Fruit fly (Drosophila melanogaster) whole organism, embryonic: Measurements from ENCODE around the gene Rbcn-3B.
A peak's percentile ranks its signal among the peaks of the same experiment; 100 is the strongest.

Experiments
- Abd-B ChIP-seq: fragments of 200-800 bp; sonication (Bioruptor generic); optimal IDR thresholded peaks from 2 replicates; lab custom pipeline; 2018; ENCODE audit warnings: missing biosample characterization, mild to moderate bottlenecking, missing genetic modification characterization, moderate library complexity
- CG10654 ChIP-seq: fragments of 200-800 bp; sonication (Bioruptor generic); optimal IDR thresholded peaks from 2 replicates; lab custom pipeline; 2016; ENCODE audit warnings: missing biosample characterization, missing genetic modification characterization
- CG12219 ChIP-seq: fragments of 200-800 bp; sonication (Bioruptor generic); optimal IDR thresholded peaks from 3 replicates; lab custom pipeline; 2018; ENCODE audit warnings: missing biosample characterization, mild to moderate bottlenecking, missing genetic modification characterization
- CG12769 ChIP-seq: fragments of 200-800 bp; sonication (Bioruptor generic); optimal IDR thresholded peaks from 2 replicates; lab custom pipeline; 2019; ENCODE audit warnings: missing biosample characterization, mild to moderate bottlenecking, missing genetic modification characterization, moderate library complexity
- CG14441 ChIP-seq: fragments of 200-800 bp; sonication (Bioruptor generic); IDR thresholded peaks from 2 replicates; pipeline ENCODE4 v1.3.6; 2022; ENCODE audit warnings: missing biosample characterization, missing genetic modification characterization
- CG14965 ChIP-seq: fragments of 200-800 bp; sonication (Bioruptor generic); optimal IDR thresholded peaks from 2 replicates; lab custom pipeline; 2016; ENCODE audit warnings: missing biosample characterization, missing genetic modification characterization, borderline replicate concordance
- CG1792 ChIP-seq: fragments of 200-800 bp; sonication (Bioruptor generic); optimal IDR thresholded peaks from 2 replicates; lab custom pipeline; 2016; ENCODE audit warnings: missing biosample characterization, missing genetic modification characterization
- CG18599 ChIP-seq: fragments of 200-800 bp; sonication (Bioruptor generic); optimal IDR thresholded peaks from 3 replicates; lab custom pipeline; 2017; ENCODE audit warnings: missing biosample characterization, missing genetic modification characterization, mild to moderate bottlenecking, moderate library complexity, missing genetic modification reagents
- CG2120 ChIP-seq: fragments of 200-800 bp; sonication (Bioruptor generic); optimal IDR thresholded peaks from 3 replicates; lab custom pipeline; 2016; ENCODE audit warnings: missing biosample characterization, missing genetic modification characterization
- CG2875 ChIP-seq: fragments of 200-800 bp; sonication (Bioruptor generic); optimal IDR thresholded peaks from 2 replicates; lab custom pipeline; 2017; ENCODE audit warnings: missing biosample characterization, mild to moderate bottlenecking, missing genetic modification characterization, missing genetic modification reagents
- CG3163 ChIP-seq: fragments of 200-800 bp; sonication (Bioruptor generic); optimal IDR thresholded peaks from 3 replicates; lab custom pipeline; 2016; ENCODE audit warnings: missing biosample characterization, missing genetic modification characterization
- CG32532 ChIP-seq: fragments of 200-800 bp; sonication (Bioruptor generic); IDR thresholded peaks from 2 replicates; pipeline ENCODE4 v1.3.6; 2022; ENCODE audit warnings: missing biosample characterization, missing genetic modification characterization
- CG3281 ChIP-seq: fragments of 200-800 bp; sonication (Bioruptor generic); optimal IDR thresholded peaks from 3 replicates; lab custom pipeline; 2017; ENCODE audit warnings: missing biosample characterization, mild to moderate bottlenecking, missing genetic modification characterization
- CG33213 ChIP-seq: fragments of 200-800 bp; sonication (Bioruptor generic); optimal IDR thresholded peaks from 3 replicates; lab custom pipeline; 2016; ENCODE audit warnings: missing biosample characterization, missing genetic modification characterization
- CG3407 ChIP-seq: fragments of 200-800 bp; sonication (Bioruptor generic); optimal IDR thresholded peaks from 2 replicates; lab custom pipeline; 2018; ENCODE audit warnings: missing biosample characterization, mild to moderate bottlenecking, missing genetic modification characterization
- CG4707 ChIP-seq: fragments of 200-800 bp; sonication (Bioruptor generic); optimal IDR thresholded peaks from 2 replicates; lab custom pipeline; 2018; ENCODE audit warnings: missing biosample characterization, mild to moderate bottlenecking, missing genetic modification characterization, moderate library complexity
- CG5953 ChIP-seq: fragments of 200-800 bp; sonication (Bioruptor generic); IDR thresholded peaks from 2 replicates; pipeline ENCODE4 v1.3.6; 2022; ENCODE audit warnings: missing biosample characterization, missing genetic modification characterization
- CG7271 ChIP-seq: fragments of 200-800 bp; sonication (Bioruptor generic); optimal IDR thresholded peaks from 2 replicates; lab custom pipeline; 2018; ENCODE audit warnings: missing biosample characterization, mild to moderate bottlenecking, missing genetic modification characterization, moderate library complexity
- CG9437 ChIP-seq: fragments of 200-800 bp; sonication (Bioruptor generic); optimal IDR thresholded peaks from 2 replicates; lab custom pipeline; 2018; ENCODE audit warnings: missing biosample characterization, mild to moderate bottlenecking, missing genetic modification characterization
- Dbx ChIP-seq: fragments of 200-800 bp; sonication (Bioruptor generic); IDR thresholded peaks from 3 replicates; pipeline ENCODE4 v1.3.6; 2022; ENCODE audit warnings: missing biosample characterization, missing genetic modification characterization
- Deaf1 ChIP-seq: fragments of 200-800 bp; optimal IDR thresholded peaks from 3 replicates; lab custom pipeline; 2019; ENCODE audit warnings: missing biosample characterization, mild to moderate bottlenecking, missing genetic modification characterization, moderate library complexity
- Dll ChIP-seq: fragments of 200-800 bp; sonication (Bioruptor generic); IDR thresholded peaks from 4 replicates; pipeline ENCODE4 v1.3.6; 2022; ENCODE audit warnings: missing biosample characterization, missing genetic modification characterization; ENCODE audit not compliant: partially characterized antibody
- Elba2 ChIP-seq: fragments of 200-800 bp; sonication (Bioruptor generic); optimal IDR thresholded peaks from 3 replicates; lab custom pipeline; 2016; ENCODE audit warnings: missing biosample characterization, missing genetic modification characterization
- Ets97D ChIP-seq: fragments of 200-800 bp; sonication (Bioruptor generic); optimal IDR thresholded peaks from 3 replicates; lab custom pipeline; 2016; ENCODE audit warnings: missing biosample characterization, missing genetic modification characterization
- GATAe ChIP-seq: fragments of 200-800 bp; sonication (Bioruptor generic); conservative IDR thresholded peaks from 2 replicates; pipeline ENCODE4 v1.3.6; 2022; ENCODE audit warnings: missing biosample characterization, missing genetic modification characterization
- Hey ChIP-seq: fragments of 200-800 bp; sonication (Bioruptor generic); optimal IDR thresholded peaks from 3 replicates; lab custom pipeline; 2018; ENCODE audit warnings: missing biosample characterization, mild to moderate bottlenecking, missing genetic modification characterization
- Hr51 ChIP-seq, 2 experiments: fragments of 200-800 bp; sonication (Bioruptor generic); optimal IDR thresholded peaks; 2 replicates in 1 of 2; 3 replicates in 1 of 2; lab custom pipeline; 2016 to 2018; ENCODE audit warnings: missing biosample characterization in 2 of 2, missing genetic modification characterization in 2 of 2, mild to moderate bottlenecking in 1 of 2, moderate library complexity in 1 of 2
- Hr78 ChIP-seq, 2 experiments: fragments of 200-800 bp in 1 of 2; fragments of >200 bp in 1 of 2; sonication (Bioruptor generic) in 1 of 2; optimal IDR thresholded peaks; 2 replicates each; lab custom pipeline; 2017 to 2019; ENCODE audit warnings: missing biosample characterization in 2 of 2, missing genetic modification characterization in 2 of 2, mild to moderate bottlenecking in 1 of 2, moderate library complexity in 1 of 2
- Hsf ChIP-seq: fragments of 200-800 bp; sonication (Bioruptor generic); optimal IDR thresholded peaks from 3 replicates; lab custom pipeline; 2016; ENCODE audit warnings: missing biosample characterization, missing genetic modification characterization
- MESR4 ChIP-seq: fragments of 200-800 bp; sonication (Bioruptor generic); optimal IDR thresholded peaks from 2 replicates; lab custom pipeline; 2018; ENCODE audit warnings: missing biosample characterization, mild to moderate bottlenecking, missing genetic modification characterization, moderate library complexity
- Nf-YC ChIP-seq: fragments of 200-800 bp; optimal IDR thresholded peaks from 3 replicates; lab custom pipeline; 2019; ENCODE audit warnings: missing biosample characterization, mild to moderate bottlenecking, missing genetic modification characterization, moderate library complexity
- Optix ChIP-seq: fragments of 200-800 bp; sonication (Bioruptor generic); IDR thresholded peaks from 3 replicates; pipeline ENCODE4 v1.3.6; 2022; ENCODE audit warnings: missing biosample characterization, missing genetic modification characterization
- Ptx1 ChIP-seq: fragments of 200-800 bp; sonication (Bioruptor generic); IDR thresholded peaks from 2 replicates; pipeline ENCODE4 v1.3.6; 2022; ENCODE audit warnings: missing biosample characterization, missing genetic modification characterization
- Vsx1 ChIP-seq: fragments of 200-800 bp; sonication (Bioruptor generic); optimal IDR thresholded peaks from 2 replicates; lab custom pipeline; 2017; ENCODE audit warnings: missing biosample characterization, mild to moderate bottlenecking, missing genetic modification characterization, missing genetic modification reagents
- abd-A ChIP-seq: fragments of 200-800 bp; sonication (Bioruptor generic); optimal IDR thresholded peaks from 3 replicates; lab custom pipeline; 2019; ENCODE audit warnings: missing biosample characterization, mild to moderate bottlenecking, missing genetic modification characterization, moderate library complexity
- ash1 ChIP-seq: fragments of 200-800 bp; sonication (Bioruptor generic); optimal IDR thresholded peaks from 2 replicates; lab custom pipeline; 2018; ENCODE audit warnings: missing biosample characterization, mild to moderate bottlenecking, missing genetic modification characterization
- btn ChIP-seq: fragments of 200-800 bp; sonication (Bioruptor generic); optimal IDR thresholded peaks from 2 replicates; lab custom pipeline; 2016; ENCODE audit warnings: missing biosample characterization, missing genetic modification characterization
- chm ChIP-seq: fragments of 200-800 bp; sonication (Bioruptor generic); IDR thresholded peaks from 2 replicates; pipeline ENCODE4 v1.3.6; 2022; ENCODE audit warnings: missing biosample characterization, missing genetic modification characterization
- chn ChIP-seq: fragments of 200-800 bp; sonication (Bioruptor generic); optimal IDR thresholded peaks from 2 replicates; lab custom pipeline; 2016; ENCODE audit warnings: missing biosample characterization, missing genetic modification characterization
- ci ChIP-seq: fragments of 200-800 bp; sonication (Bioruptor generic); IDR thresholded peaks from 3 replicates; pipeline ENCODE4 v1.3.6; 2022; ENCODE audit warnings: missing biosample characterization, missing genetic modification characterization
- dan ChIP-seq: fragments of 200-800 bp; sonication (Bioruptor generic); IDR thresholded peaks from 2 replicates; pipeline ENCODE4 v1.3.6; 2022; ENCODE audit warnings: missing biosample characterization, missing genetic modification characterization
- gem ChIP-seq: fragments of 200-800 bp; sonication (Bioruptor generic); optimal IDR thresholded peaks from 2 replicates; lab custom pipeline; 2019; ENCODE audit warnings: missing biosample characterization, mild to moderate bottlenecking, missing genetic modification characterization, moderate library complexity
- jing ChIP-seq: fragments of 200-800 bp; sonication (Bioruptor generic); optimal IDR thresholded peaks from 2 replicates; lab custom pipeline; 2018; ENCODE audit warnings: missing biosample characterization, mild to moderate bottlenecking, missing genetic modification characterization
- jumu ChIP-seq: fragments of 200-800 bp; sonication (Bioruptor generic); optimal IDR thresholded peaks from 3 replicates; lab custom pipeline; 2016; ENCODE audit warnings: missing biosample characterization, missing genetic modification characterization
- salm ChIP-seq: fragments of 200-800 bp; sonication (Bioruptor generic); optimal IDR thresholded peaks from 2 replicates; lab custom pipeline; 2018; ENCODE audit warnings: missing biosample characterization, mild to moderate bottlenecking, missing genetic modification characterization
- sd ChIP-seq: fragments of 200-800 bp; sonication (Bioruptor generic); optimal IDR thresholded peaks from 3 replicates; lab custom pipeline; 2018; ENCODE audit warnings: missing biosample characterization, mild to moderate bottlenecking, missing genetic modification characterization, moderate library complexity
- slp2 ChIP-seq: fragments of 200-800 bp; sonication (Bioruptor generic); optimal IDR thresholded peaks from 2 replicates; lab custom pipeline; 2016; ENCODE audit warnings: missing biosample characterization, missing genetic modification characterization
- sob ChIP-seq: fragments of 200-800 bp; sonication (Bioruptor generic); IDR thresholded peaks from 2 replicates; pipeline ENCODE4 v1.3.6; 2022; ENCODE audit warnings: missing biosample characterization, missing genetic modification characterization
- usp ChIP-seq: fragments of >200 bp; optimal IDR thresholded peaks from 2 replicates; lab custom pipeline; 2017; ENCODE audit warnings: missing biosample characterization, missing genetic modification characterization
- yki ChIP-seq: fragments of >200 bp; optimal IDR thresholded peaks from 3 replicates; lab custom pipeline; 2018
- z ChIP-seq: fragments of 200-800 bp; sonication (Bioruptor generic); IDR thresholded peaks from 3 replicates; pipeline ENCODE4 v1.3.6; 2022; ENCODE audit warnings: missing biosample characterization, missing genetic modification characterization

The Rbcn-3B gene

DNA sequence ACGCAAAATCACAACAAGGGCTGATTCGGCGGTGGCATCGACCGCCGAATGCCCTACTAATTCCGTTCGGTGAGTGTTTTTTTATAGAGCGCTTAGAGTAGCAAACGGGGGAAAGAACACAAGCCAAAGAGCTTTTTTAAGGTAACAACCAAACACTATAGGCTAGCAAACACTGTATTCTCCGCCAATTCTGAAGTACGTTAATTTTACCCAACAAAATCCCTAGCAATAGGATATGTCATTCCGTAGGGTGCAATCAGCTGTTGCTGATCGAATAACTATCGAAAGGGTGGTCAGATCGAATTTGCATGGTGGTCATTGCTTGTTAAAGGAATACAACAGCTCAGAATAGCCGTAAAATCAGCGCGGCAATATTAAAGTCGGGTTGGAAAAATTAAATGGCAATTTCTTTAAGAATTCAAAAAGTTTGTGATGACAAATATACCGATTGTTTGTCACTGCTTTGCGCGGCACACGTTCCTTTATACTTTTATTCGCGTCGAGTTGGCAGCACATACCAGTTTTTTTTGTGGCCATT is 924 bp upstream of the Rbcn-3B start, which contains the start of gene mip130 (continued):
- TF ChIP-seq CG14441, result peak; percentile 49; the same call in 1 of the 2 replicates
- TF ChIP-seq CG2875 (GFP tag; lab: Kevin White, UChicago), result no peak
- peak; percentile 21 for TF ChIP-seq Abd-B (GFP tag; lab: Kevin White, UChicago)
- TF ChIP-seq CG3407 (GFP tag; lab: Kevin White, UChicago), result no peak
- TF ChIP-seq chn (GFP tag; lab: Kevin White, UChicago), result peak; percentile 21
- peak; percentile 40 for TF ChIP-seq sd (tag; lab: Kevin White, UChicago)
- TF ChIP-seq Hr78 (GFP tag; optimal IDR thresholded peaks at IDR 0.05; lab: Kevin White, UChicago), result no peak
- peak; percentile 9 for TF ChIP-seq Hsf
- TF ChIP-seq yki (lab: Kevin White, UChicago), result no peak
- TF ChIP-seq Hey (tag; lab: Kevin White, UChicago), result no peak
- TF ChIP-seq GATAe, result no peak
- peak; percentile 33; the same call in 1 of the 2 replicates for TF ChIP-seq CG32532 (GFP tag; lab: Robert Waterston, UW)
- TF ChIP-seq chm (GFP tag; lab: Robert Waterston, UW), result no peak
- no peak for TF ChIP-seq ci (GFP tag; lab: Robert Waterston, UW)
- TF ChIP-seq CG12769, result no peak
- peak; percentile 41 for TF ChIP-seq CG3281 (GFP tag; lab: Kevin White, UChicago)
- peak; percentile 82; the same call in 3 of the 4 replicates for TF ChIP-seq Dll (GFP tag; lab: Robert Waterston, UW)
- TF ChIP-seq Optix (GFP tag; lab: Robert Waterston, UW), result peak; percentile 17; the same call in 1 of the 3 replicates
- peak; percentile 61 for TF ChIP-seq jumu (GFP tag; lab: Kevin White, UChicago)
- no peak for TF ChIP-seq CG7271 (tag; lab: Kevin White, UChicago)
- no peak for TF ChIP-seq Vsx1 (GFP tag; lab: Kevin White, UChicago)
- no peak for TF ChIP-seq Elba2 (GFP tag; lab: Kevin White, UChicago)
- TF ChIP-seq MESR4, result no peak
- TF ChIP-seq Deaf1, result peak; percentile 15
- TF ChIP-seq dan (GFP tag; lab: Robert Waterston, UW), result no peak
- peak; percentile 54 for TF ChIP-seq Ptx1 (GFP tag; lab: Robert Waterston, UW)
- TF ChIP-seq z (GFP tag; lab: Robert Waterston, UW), result no peak
- peak; percentile 54 for TF ChIP-seq CG18599 (GFP tag; lab: Kevin White, UChicago)
- TF ChIP-seq CG14965 (GFP tag; lab: Kevin White, UChicago), result no peak
- peak; percentile 41 for TF ChIP-seq CG12219 (GFP tag; lab: Kevin White, UChicago)
- peak in 1 of 2 experiments; percentile 51 for TF ChIP-seq Hr51 (GFP tag; optimal IDR thresholded peaks at IDR 0.05; lab: Kevin White, UChicago)
- TF ChIP-seq Ets97D (GFP tag; lab: Kevin White, UChicago), result peak; percentile 24
- no peak for TF ChIP-seq CG1792 (GFP tag; lab: Kevin White, UChicago)
- TF ChIP-seq ash1 (GFP tag; lab: Kevin White, UChicago), result no peak
- TF ChIP-seq Dbx (GFP tag; lab: Robert Waterston, UW), result no peak
- TF ChIP-seq salm (tag; lab: Kevin White, UChicago), result no peak
- no peak for TF ChIP-seq gem
- peak; percentile 64; the same call in 1 of the 2 replicates for TF ChIP-seq sob (GFP tag; lab: Robert Waterston, UW)
- TF ChIP-seq CG33213 (GFP tag; lab: Kevin White, UChicago), result no peak
- no peak for TF ChIP-seq abd-A
- no peak for TF ChIP-seq usp (GFP tag; lab: Kevin White, UChicago)
- no peak for TF ChIP-seq CG4707 (GFP tag; lab: Kevin White, UChicago)
- TF ChIP-seq CG3163 (GFP tag; lab: Kevin White, UChicago), result no peak
- peak; percentile 17 for TF ChIP-seq btn (GFP tag; lab: Kevin White, UChicago)
- TF ChIP-seq CG9437, result peak; percentile 9
- no peak for TF ChIP-seq CG5953
- peak; percentile 22 for TF ChIP-seq slp2
- no peak for TF ChIP-seq jing (GFP tag; lab: Kevin White, UChicago)
- peak; percentile 9 for TF ChIP-seq CG10654 (GFP tag; lab: Kevin White, UChicago)
- peak; percentile 47 for TF ChIP-seq Nf-YC (tag; lab: Kevin White, UChicago)
- TF ChIP-seq CG2120 (GFP tag; lab: Kevin White, UChicago), result peak; percentile 57
